Worm (Caenorhabditis elegans) whole organism, young adult: ENCODE measurements around the gene lron-5.
A peak's percentile ranks its signal among the peaks of the same experiment; 100 is the strongest.

Experiments
- B0019.2 ChIP-seq: fragments of 200-800 bp; sonication (Bioruptor generic); conservative IDR thresholded peaks from 2 replicates; pipeline ENCODE4 v1.3.6; 2022; ENCODE audit warnings: missing genetic modification reagents, missing genetic modification characterization, missing compliant biosample characterization
- B0336.3 ChIP-seq: fragments of 200-800 bp; sonication (Bioruptor generic); IDR thresholded peaks from 2 replicates; pipeline ENCODE4 v1.3.6; 2022; ENCODE audit warnings: missing genetic modification characterization, missing compliant biosample characterization
- D2030.7 ChIP-seq: fragments of 200-800 bp; sonication (Bioruptor generic); IDR thresholded peaks from 2 replicates; pipeline ENCODE4 v1.3.6; 2022; ENCODE audit warnings: missing genetic modification reagents, missing genetic modification characterization, missing compliant biosample characterization
- F23B12.7 ChIP-seq: sonication (generic microtip); optimal IDR thresholded peaks from 2 replicates; lab custom pipeline; 2017; ENCODE audit warnings: missing genetic modification characterization, mild to moderate bottlenecking, missing compliant biosample characterization, antibody characterized with exemption, moderate library complexity; ENCODE audit not compliant: insufficient read depth
- F33H1.4 ChIP-seq: fragments of 200-800 bp; sonication (Bioruptor generic); IDR thresholded peaks from 2 replicates; pipeline ENCODE4 v1.3.6; 2022; ENCODE audit warnings: missing genetic modification reagents, missing genetic modification characterization, missing compliant biosample characterization
- F39B2.1 ChIP-seq: fragments of 200-800 bp; sonication (Bioruptor generic); IDR thresholded peaks from 2 replicates; pipeline ENCODE4 v1.3.6; 2022; ENCODE audit warnings: missing genetic modification reagents, missing genetic modification characterization, missing compliant biosample characterization
- F49E8.2 ChIP-seq: sonication (generic microtip); optimal IDR thresholded peaks from 3 replicates; lab custom pipeline; 2017; ENCODE audit warnings: missing genetic modification characterization, mild to moderate bottlenecking, missing compliant biosample characterization, antibody characterized with exemption, moderate library complexity; ENCODE audit not compliant: insufficient read depth
- F55B11.4 ChIP-seq: sonication (generic microtip); optimal IDR thresholded peaks from 2 replicates; lab custom pipeline; 2016; ENCODE audit warnings: missing compliant biosample characterization, missing genetic modification characterization, borderline replicate concordance; ENCODE audit not compliant: insufficient read depth
- K11D2.4 ChIP-seq: fragments of 200-800 bp; sonication (Bioruptor generic); IDR thresholded peaks from 2 replicates; pipeline ENCODE4 v1.3.6; 2022; ENCODE audit warnings: missing genetic modification reagents, missing genetic modification characterization, missing compliant biosample characterization
- T07F8.4 ChIP-seq: sonication (generic microtip); optimal IDR thresholded peaks from 2 replicates; lab custom pipeline; 2016; ENCODE audit warnings: mild to moderate bottlenecking, missing genetic modification characterization, moderate library complexity, missing compliant biosample characterization
- Y53F4B.3 ChIP-seq: fragments of 200-800 bp; sonication (Bioruptor generic); IDR thresholded peaks from 2 replicates; pipeline ENCODE4 v1.3.6; 2022; ENCODE audit warnings: missing genetic modification reagents, missing genetic modification characterization, missing compliant biosample characterization
- Y53G8AR.9 ChIP-seq: fragments of 200-800 bp; sonication (Bioruptor generic); conservative IDR thresholded peaks from 2 replicates; pipeline ENCODE4 v1.3.6; 2022; ENCODE audit warnings: missing genetic modification reagents, missing genetic modification characterization, missing compliant biosample characterization
- akir-1 ChIP-seq: fragments of 200-800 bp; sonication (Bioruptor generic); optimal IDR thresholded peaks from 2 replicates; lab custom pipeline; 2018; ENCODE audit warnings: mild to moderate bottlenecking, missing genetic modification characterization, moderate library complexity, missing compliant biosample characterization
- aptf-2 ChIP-seq: fragments of 200-800 bp; sonication (Bioruptor generic); conservative IDR thresholded peaks from 2 replicates; pipeline ENCODE4 v1.3.6; 2022; ENCODE audit warnings: missing genetic modification reagents, missing genetic modification characterization, missing compliant biosample characterization
- attf-5 ChIP-seq: fragments of 200-800 bp; sonication (Bioruptor generic); optimal IDR thresholded peaks from 2 replicates; lab custom pipeline; 2018; ENCODE audit warnings: mild to moderate bottlenecking, missing genetic modification characterization, missing compliant biosample characterization
- attf-6 ChIP-seq: fragments of 200-800 bp; sonication (Bioruptor generic); IDR thresholded peaks from 2 replicates; pipeline ENCODE4 v1.3.6; 2022; ENCODE audit warnings: missing genetic modification reagents, missing genetic modification characterization, missing compliant biosample characterization
- cebp-1 ChIP-seq, 2 experiments: fragments of 200-800 bp in 1 of 2; sonication (Bioruptor generic) in 1 of 2; sonication (generic microtip) in 1 of 2; IDR thresholded peaks in 1 of 2; optimal IDR thresholded peaks in 1 of 2; 2 replicates each; pipeline versions ENCODE4 v1.3.6 to Lab custom; 2017 to 2022; ENCODE audit warnings: missing compliant biosample characterization in 2 of 2, missing genetic modification characterization in 2 of 2, mild to moderate bottlenecking in 1 of 2, missing genetic modification reagents in 1 of 2, moderate library complexity in 1 of 2
- cebp-2 ChIP-seq: fragments of 200-800 bp; sonication (Bioruptor generic); IDR thresholded peaks from 2 replicates; pipeline ENCODE4 v1.3.6; 2022; ENCODE audit warnings: missing genetic modification characterization, missing compliant biosample characterization
- ceh-40 ChIP-seq: fragments of 200-800 bp; sonication (Bioruptor generic); IDR thresholded peaks from 2 replicates; pipeline ENCODE4 v1.3.6; 2022; ENCODE audit warnings: missing genetic modification characterization, missing compliant biosample characterization
- ceh-91 ChIP-seq: fragments of 200-800 bp; sonication (Bioruptor generic); IDR thresholded peaks from 2 replicates; pipeline ENCODE4 v1.3.6; 2022; ENCODE audit warnings: missing genetic modification reagents, missing genetic modification characterization, missing compliant biosample characterization
- efl-1 ChIP-seq: fragments of 150-350 bp; optimal IDR thresholded peaks from 2 replicates; lab custom pipeline; 2014; ENCODE audit warnings: missing biosample characterization, missing genetic modification reagents, missing genetic modification characterization
- him-1 ChIP-seq: sonication (generic microtip); optimal IDR thresholded peaks from 2 replicates; lab custom pipeline; 2016; ENCODE audit warnings: missing genotype, missing genetic modification reagents, missing genetic modification characterization, missing compliant biosample characterization
- hmg-1.2 ChIP-seq: fragments of 200-800 bp; sonication (Bioruptor generic); IDR thresholded peaks from 2 replicates; pipeline ENCODE4 v1.3.6; 2022; ENCODE audit warnings: missing genetic modification reagents, missing genetic modification characterization, missing compliant biosample characterization
- hsf-1 ChIP-seq: fragments of 200-800 bp; sonication (Bioruptor generic); IDR thresholded peaks from 2 replicates; pipeline ENCODE4 v1.3.6; 2022; ENCODE audit warnings: missing genetic modification reagents, missing genetic modification characterization, missing compliant biosample characterization
- lin-26 ChIP-seq: fragments of 200-800 bp; sonication (Bioruptor generic); IDR thresholded peaks from 2 replicates; pipeline ENCODE4 v1.3.6; 2022; ENCODE audit warnings: missing genetic modification reagents, missing genetic modification characterization, missing compliant biosample characterization
- lin-35 ChIP-seq, 3 experiments: fragments of 150-350 bp in 2 of 3; sonication (generic microtip) in 1 of 3; optimal IDR thresholded peaks; 2 replicates each; lab custom pipeline; 2014 to 2018; ENCODE audit warnings: missing biosample characterization in 3 of 3, missing genetic modification characterization in 3 of 3, missing genetic modification reagents in 3 of 3
- madf-3 ChIP-seq: fragments of 200-800 bp; sonication (Bioruptor generic); IDR thresholded peaks from 2 replicates; pipeline ENCODE4 v1.3.6; 2022; ENCODE audit warnings: missing genetic modification reagents, missing genetic modification characterization, missing compliant biosample characterization
- madf-6 ChIP-seq: fragments of 200-800 bp; sonication (Bioruptor generic); IDR thresholded peaks from 2 replicates; pipeline ENCODE4 v1.3.6; 2022; ENCODE audit warnings: missing genetic modification reagents, missing genetic modification characterization, missing compliant biosample characterization
- madf-8 ChIP-seq: fragments of 200-800 bp; sonication (Bioruptor generic); conservative IDR thresholded peaks from 2 replicates; pipeline ENCODE4 v1.3.6; 2022; ENCODE audit warnings: missing genetic modification reagents, missing genetic modification characterization, missing compliant biosample characterization
- mxl-1 ChIP-seq: sonication (generic microtip); optimal IDR thresholded peaks from 2 replicates; lab custom pipeline; 2016; ENCODE audit warnings: missing genetic modification characterization, missing compliant biosample characterization
- nfyb-1 ChIP-seq: fragments of 200-800 bp; sonication (Bioruptor generic); IDR thresholded peaks from 2 replicates; pipeline ENCODE4 v1.3.6; 2022; ENCODE audit warnings: missing genetic modification reagents, missing genetic modification characterization, missing compliant biosample characterization
- pbrm-1 ChIP-seq: fragments of 200-800 bp; sonication (Bioruptor generic); IDR thresholded peaks from 2 replicates; pipeline ENCODE4 v1.3.6; 2022; ENCODE audit warnings: missing genetic modification reagents, missing genetic modification characterization, missing compliant biosample characterization
- rcor-1 ChIP-seq: fragments of 200-800 bp; sonication (Bioruptor generic); IDR thresholded peaks from 2 replicates; pipeline ENCODE4 v1.3.6; 2022; ENCODE audit warnings: missing genetic modification reagents, missing genetic modification characterization, missing compliant biosample characterization
- snpc-1.1 ChIP-seq: sonication (generic microtip); optimal IDR thresholded peaks from 2 replicates; lab custom pipeline; 2017; ENCODE audit warnings: missing genetic modification characterization, mild to moderate bottlenecking, missing compliant biosample characterization, antibody characterized with exemption, moderate library complexity, missing genotype, missing genetic modification reagents; ENCODE audit not compliant: insufficient read depth
- unc-130 ChIP-seq: sonication (generic microtip); optimal IDR thresholded peaks from 2 replicates; lab custom pipeline; 2016; ENCODE audit warnings: missing genetic modification reagents, missing genetic modification characterization, missing compliant biosample characterization
- xnd-1 ChIP-seq: sonication (generic microtip); optimal IDR thresholded peaks from 2 replicates; lab custom pipeline; 2016; ENCODE audit warnings: missing genotype, missing genetic modification reagents, missing genetic modification characterization, missing compliant biosample characterization
- ztf-25 ChIP-seq: fragments of 200-800 bp; sonication (Bioruptor generic); IDR thresholded peaks from 2 replicates; pipeline ENCODE4 v1.3.6; 2022; ENCODE audit warnings: missing genetic modification reagents, missing genetic modification characterization, missing compliant biosample characterization

lron-5 gene

DNA sequence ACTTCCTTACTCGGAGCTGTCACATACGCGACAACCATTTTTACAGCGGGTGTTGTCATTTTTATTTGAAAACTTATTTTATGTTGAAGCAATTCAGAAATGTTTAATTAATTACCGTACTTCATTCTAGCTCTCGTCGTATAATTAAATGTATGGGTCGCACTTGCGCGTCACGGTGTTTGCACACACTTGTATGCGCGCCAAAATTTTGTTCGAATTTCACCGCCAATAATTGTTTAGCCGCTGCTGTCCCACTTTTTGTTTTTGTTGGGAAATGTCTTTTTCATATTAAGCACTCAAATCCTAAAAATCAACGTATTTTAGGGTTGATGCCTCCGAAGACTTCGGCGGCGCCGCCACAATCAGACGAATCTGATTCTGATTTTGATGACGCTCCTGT is 35.7 kb upstream of the lron-5 start, which contains the start of the genes F35G12.7 and smc-4 (continued):
- TF ChIP-seq hmg-1.2 (GFP tag; lab: Robert Waterston, UW) (peak; percentile 47; the same call in 1 of the 2 replicates), pbrm-1 (GFP tag; lab: Robert Waterston, UW) (peak; percentile 43; the same call in 1 of the 2 replicates), aptf-2 (GFP tag; lab: Robert Waterston, UW) (no peak), K11D2.4 (GFP tag; lab: Robert Waterston, UW) (no peak), mxl-1 (no peak), madf-8 (GFP tag; lab: Robert Waterston, UW) (peak; percentile 88), xnd-1 (tag; lab: Kevin White, UChicago) (peak; percentile 63), cebp-2 (GFP tag; lab: Robert Waterston, UW) (no peak), hsf-1 (GFP tag; lab: Robert Waterston, UW) (peak; percentile 58; the same call in 1 of the 2 replicates), F33H1.4 (peak; percentile 70)

DNA sequence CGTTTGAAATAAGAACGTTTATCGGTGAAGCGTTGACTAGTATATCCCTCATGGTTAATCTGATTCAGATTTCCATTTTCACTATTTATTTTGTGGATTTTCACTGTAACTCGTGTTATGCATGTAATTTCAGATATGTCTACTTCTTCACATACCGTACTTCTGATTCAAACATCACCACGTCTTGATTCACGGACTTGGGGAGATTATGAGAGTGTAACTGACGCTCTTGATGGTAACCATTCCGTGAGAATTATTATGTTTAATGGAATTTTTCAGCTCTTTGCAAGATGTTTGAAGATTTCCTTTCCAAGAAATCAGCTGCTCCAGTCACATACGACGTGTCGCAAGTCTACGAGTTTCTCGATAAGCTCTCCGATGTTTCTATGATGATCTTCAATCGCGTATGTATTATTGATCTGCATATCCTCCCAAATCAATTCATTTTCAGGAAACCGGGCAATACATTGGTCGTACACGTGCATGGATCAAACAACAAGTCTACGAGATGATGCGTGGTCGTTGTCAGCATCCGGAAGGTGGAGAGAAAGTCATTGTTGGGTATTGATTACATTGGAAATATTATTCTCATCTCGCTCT is 29.6 kb upstream of the lron-5 start, which contains the start of gene erh-2:
erh-2 (plus strand) TSS at position 134 of the 600 bp plus-strand sequence.
- no peak for TF ChIP-seq F39B2.1
- peak; percentile 61 for TF ChIP-seq F49E8.2 (tag; lab: Kevin White, UChicago)
- TF ChIP-seq attf-6 (GFP tag; lab: Robert Waterston, UW): 0 out of 2 replicates have a peak, but pooled peaks have one; percentile 30
- no peak for TF ChIP-seq snpc-1.1 (tag; lab: Kevin White, UChicago)
- TF ChIP-seq rcor-1 (GFP tag; lab: Robert Waterston, UW): 0 out of 2 replicates have a peak, but pooled peaks have one; percentile 6
- TF ChIP-seq madf-6 (GFP tag; lab: Robert Waterston, UW): peak; percentile 35; the same call in 1 of the 2 replicates
- 0 out of 2 replicates have a peak, but pooled peaks have one; percentile 59 for TF ChIP-seq madf-3 (GFP tag; lab: Robert Waterston, UW)
- TF ChIP-seq lin-35 (GFP tag; optimal IDR thresholded peaks at IDR 0.05; lab: Kevin White, UChicago): peak in 1 of 3 experiments; percentile 21

DNA sequence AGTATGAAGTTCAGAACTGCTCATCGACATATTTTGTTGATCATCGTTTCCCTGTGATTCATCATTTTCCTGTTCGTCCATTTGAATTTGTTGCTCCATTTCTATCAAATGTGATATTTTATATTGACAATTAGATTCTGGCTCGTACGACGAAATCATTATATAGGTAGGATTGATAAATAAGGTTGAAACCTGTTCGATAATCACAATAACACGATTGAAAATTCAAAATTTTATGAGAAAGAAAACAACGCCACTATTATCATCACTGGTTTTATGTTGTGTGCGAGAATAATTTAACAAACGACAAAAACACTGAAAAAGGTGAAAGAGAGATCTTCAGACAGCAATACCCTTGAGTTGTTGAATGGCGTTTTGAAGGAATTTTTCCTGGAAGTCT is 28.5 kb upstream of the lron-5 start, which contains the start of gene apc-11:
apc-11 (minus strand) TSS at position 101 of the 400 bp plus-strand sequence.
- no peak for TF ChIP-seq F55B11.4 (tag; lab: Kevin White, UChicago)
- TF ChIP-seq ceh-40: no peak
- no peak for TF ChIP-seq ztf-25 (GFP tag; lab: Robert Waterston, UW)
- no peak for TF ChIP-seq cebp-1 (GFP tag; IDR thresholded peaks at IDR 0.05; lab: Robert Waterston, UW)
- no peak for TF ChIP-seq cebp-1 (tag; optimal IDR thresholded peaks at IDR 0.05; lab: Kevin White, UChicago)

DNA sequence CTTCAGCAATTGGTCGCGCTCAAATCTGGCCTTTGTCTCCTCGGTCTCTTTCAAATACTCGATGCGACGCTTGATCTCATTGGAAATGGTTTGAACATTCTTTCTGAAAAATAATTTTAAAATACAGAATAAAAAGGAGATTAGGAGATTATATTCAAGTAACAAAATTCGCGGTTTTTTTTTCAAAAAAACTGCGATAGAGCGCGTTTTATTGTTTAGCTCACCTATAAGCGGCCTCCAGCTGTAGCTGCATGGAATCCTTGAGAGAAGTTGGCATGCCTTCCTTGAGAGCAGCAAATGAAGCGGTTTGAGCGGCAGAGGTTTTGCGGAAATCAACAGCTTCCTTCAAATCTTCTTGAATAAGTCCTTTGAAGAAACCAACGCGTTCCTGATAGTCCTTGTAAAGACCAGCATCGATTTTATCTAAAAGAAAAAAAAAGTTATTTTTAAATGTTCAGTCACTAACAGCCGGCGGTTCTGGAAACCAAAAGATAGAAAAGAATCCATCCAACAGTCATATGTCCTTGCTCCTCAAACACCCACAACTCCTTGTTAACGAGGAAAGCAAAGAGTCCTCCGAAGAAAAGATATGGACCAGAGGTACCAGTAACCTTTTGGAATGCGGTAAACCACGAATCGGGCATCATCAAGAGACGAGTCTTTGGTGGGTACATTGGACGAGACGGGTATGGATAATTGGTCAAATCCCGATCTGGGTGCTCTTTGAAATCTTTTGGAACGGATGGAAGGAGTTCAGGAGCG is 27.9 kb upstream of the lron-5 start:
- TF ChIP-seq lin-26 (GFP tag; lab: Robert Waterston, UW) (0 out of 2 replicates have a peak, but pooled peaks have one; percentile 43), nfyb-1 (no peak), ceh-91 (GFP tag; lab: Robert Waterston, UW) (no peak), B0019.2 (GFP tag; lab: Robert Waterston, UW) (no peak), pbrm-1 (GFP tag; lab: Robert Waterston, UW) (no peak), aptf-2 (GFP tag; lab: Robert Waterston, UW) (no peak)

DNA sequence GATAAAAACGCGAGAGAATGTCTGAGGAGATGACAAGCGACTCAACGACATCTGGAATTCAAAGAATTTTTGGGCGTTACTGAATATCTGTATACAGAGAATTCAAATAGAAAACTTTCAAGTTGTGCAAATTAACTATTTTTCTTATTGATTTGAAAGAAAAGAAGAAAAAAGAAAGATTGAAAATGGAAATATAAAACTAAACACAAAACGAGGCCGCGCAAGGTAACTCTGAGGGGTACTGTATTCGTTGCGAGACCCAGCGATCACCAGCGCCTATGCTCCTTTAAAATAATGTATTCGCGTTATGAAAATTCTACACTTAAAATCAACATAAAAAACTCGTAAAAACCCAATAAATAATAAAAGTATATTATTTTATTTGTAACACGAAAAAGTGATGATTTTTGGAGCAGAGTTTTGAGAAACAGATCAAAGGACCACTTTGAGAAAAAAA is 27.0 kb upstream of the lron-5 start, which contains the start of gene asb-1:
asb-1 (minus strand) TSS at position 51 of the 457 bp plus-strand sequence.
- TF ChIP-seq akir-1 (no peak), attf-5 (GFP tag; lab: Kevin White, UChicago) (no peak), Y53G8AR.9 (no peak), T07F8.4 (tag; lab: Kevin White, UChicago) (no peak), D2030.7 (peak; percentile 59), B0336.3 (GFP tag; lab: Robert Waterston, UW) (0 out of 2 replicates have a peak, but pooled peaks have one; percentile 14), F23B12.7 (tag; lab: Kevin White, UChicago) (peak; percentile 45), him-1 (peak; percentile 41), F49E8.2 (tag; lab: Kevin White, UChicago) (peak; percentile 57), efl-1 (peak; percentile 22), Y53F4B.3 (GFP tag; lab: Robert Waterston, UW) (no peak), unc-130 (peak; percentile 53), madf-6 (GFP tag; lab: Robert Waterston, UW) (peak; percentile 90)
